Worm (Caenorhabditis elegans) whole organism, mixed stage, embryonic: ENCODE data around the gene egl-2.

Experiments used
- ces-1 ChIP-seq: fragments of 150-350 bp; optimal IDR thresholded peaks from 2 replicates; lab custom pipeline; 2014; ENCODE audit warnings: missing biosample characterization, missing genetic modification reagents, missing genetic modification characterization
- nhr-237 ChIP-seq: fragments of 150-350 bp; optimal IDR thresholded peaks from 2 replicates; lab custom pipeline; 2014; ENCODE audit warnings: missing biosample characterization, missing genetic modification characterization
- nhr-28 ChIP-seq: fragments of 150-350 bp; optimal IDR thresholded peaks from 2 replicates; lab custom pipeline; 2014; ENCODE audit warnings: missing biosample characterization, missing genetic modification characterization
- nhr-76 ChIP-seq: sonication (generic microtip); optimal IDR thresholded peaks from 2 replicates; lab custom pipeline; 2017; ENCODE audit warnings: missing biosample characterization, missing genetic modification characterization

DNA sequence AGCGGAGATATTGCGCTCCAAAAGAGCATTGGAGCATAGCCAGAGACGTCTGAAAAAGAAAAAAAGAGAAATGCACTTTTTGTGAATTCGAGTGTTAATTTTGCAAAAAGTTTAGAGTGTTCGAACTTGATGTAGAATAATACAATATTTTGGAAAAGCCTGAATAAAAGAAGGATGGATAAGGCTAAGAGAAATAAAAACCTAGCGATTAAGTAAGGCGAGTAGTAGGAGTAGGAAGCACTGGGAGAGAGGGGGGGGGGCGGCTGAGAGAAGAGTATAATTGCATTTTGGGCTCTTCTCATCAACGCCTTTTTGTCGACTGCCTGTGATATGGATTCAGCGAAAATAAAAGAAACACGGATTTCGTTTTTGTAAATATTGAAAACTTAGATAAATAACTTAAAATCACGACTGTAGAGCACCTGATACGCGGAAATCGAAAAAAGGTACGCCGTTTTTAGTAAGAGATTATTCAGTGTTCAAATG lies 18.8 kb upstream of the egl-2 start, which contains the start of gene F16B3.3:
- TF ChIP-seq nhr-28 (tag; lab: Kevin White, UChicago) (no peak), ces-1 (GFP tag; lab: Kevin White, UChicago) (peak; percentile 76), nhr-237 (no peak), nhr-76 (no peak)
